Comparison of ENCODE assay signal across 1 fruit fly cellular context in the genomic region with DNA sequence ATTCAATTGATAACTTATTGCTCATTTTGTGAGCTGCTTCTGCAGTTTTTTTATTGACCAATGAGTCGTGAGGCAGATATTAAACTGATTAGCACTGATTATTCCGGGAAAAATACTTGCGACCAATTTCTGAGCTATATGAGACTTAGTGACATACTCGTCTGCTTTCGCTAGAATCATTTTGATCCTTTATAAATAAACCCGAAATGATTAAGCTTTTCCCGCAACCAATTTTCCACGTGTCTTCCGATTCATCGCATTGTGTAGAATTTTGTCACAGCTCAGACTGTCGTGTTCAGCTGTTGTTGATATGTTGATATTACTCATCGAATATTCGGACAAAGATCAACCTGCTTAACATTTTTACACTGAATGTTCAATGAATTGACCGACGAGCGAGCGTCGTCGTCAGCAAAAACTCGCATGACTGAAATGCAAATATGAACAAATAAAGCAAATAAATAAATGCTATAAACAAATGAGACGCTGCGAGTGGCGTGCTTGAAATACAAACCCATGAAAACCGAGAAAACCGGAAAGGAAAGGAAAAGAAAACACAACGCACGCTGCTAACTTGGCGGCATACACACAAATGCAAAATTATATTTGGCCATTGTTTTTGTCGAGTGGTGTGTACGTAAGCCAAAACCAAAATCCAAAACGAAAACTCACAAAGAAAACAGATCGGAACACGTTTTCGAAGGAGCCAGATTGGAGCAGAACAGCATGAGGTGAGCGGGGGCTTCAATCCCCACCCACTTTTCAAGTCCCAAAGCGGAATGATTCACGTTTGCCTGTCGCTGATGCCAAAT.
TF ChIP-seq lines count a peak whose summit lies in the region.

No protein-coding gene starts in this region.

TF ChIP-seq in whole organism, embryonic, 481 proteins besides CTCF, POLR2A, EP300 and RAD21 (continued from another document):
- no peak for TF ChIP-seq gcm2 (GFP tag; optimal IDR thresholded peaks at IDR 0.05; lab: Kevin White, UChicago)
- no peak for TF ChIP-seq her (GFP tag; optimal IDR thresholded peaks at IDR 0.05; lab: Kevin White, UChicago)
- peak; percentile 1 for TF ChIP-seq CG15696 (tag; optimal IDR thresholded peaks at IDR 0.05; lab: Kevin White, UChicago)
- no peak for TF ChIP-seq vnd (GFP tag; IDR thresholded peaks at IDR 0.05; lab: Robert Waterston, UW; ENCODE audit: partially characterized antibody)
- no peak for TF ChIP-seq CG13624 (GFP tag; optimal IDR thresholded peaks at IDR 0.05; lab: Kevin White, UChicago)
- peak; percentile 44 for TF ChIP-seq PHDP (tag; optimal IDR thresholded peaks at IDR 0.05; lab: Kevin White, UChicago)
- no peak for TF ChIP-seq CG17912 (GFP tag; optimal IDR thresholded peaks at IDR 0.05; lab: Kevin White, UChicago)
- TF ChIP-seq sens (GFP tag; lab: Kevin White, UChicago), result peak; percentile 73
- peak; percentile 79 for TF ChIP-seq sd (tag; optimal IDR thresholded peaks at IDR 0.05; lab: Kevin White, UChicago)
- no peak for TF ChIP-seq CoRest (tag; optimal IDR thresholded peaks at IDR 0.05; lab: Kevin White, UChicago)
- no peak for TF ChIP-seq slbo (GFP tag; IDR thresholded peaks at IDR 0.05; lab: Robert Waterston, UW)
- TF ChIP-seq Atf6 (GFP tag; IDR thresholded peaks at IDR 0.05; lab: Robert Waterston, UW), result 0 out of 2 replicates have a peak, but pooled peaks have one; percentile 11
- TF ChIP-seq zf30C (GFP tag; optimal IDR thresholded peaks at IDR 0.05; lab: Kevin White, UChicago), result no peak
- no peak for TF ChIP-seq MTF-1 (GFP tag; optimal IDR thresholded peaks at IDR 0.05; lab: Kevin White, UChicago; ENCODE audit: borderline replicate concordance)
- no peak for TF ChIP-seq otp (GFP tag; IDR thresholded peaks at IDR 0.05; lab: Robert Waterston, UW)
- TF ChIP-seq CG11247 (GFP tag; IDR thresholded peaks at IDR 0.05; lab: Robert Waterston, UW), result no peak
- no peak for TF ChIP-seq CG1603 (tag; optimal IDR thresholded peaks at IDR 0.05; lab: Kevin White, UChicago)
- no peak for TF ChIP-seq Doc2 (GFP tag; IDR thresholded peaks at IDR 0.05; lab: Robert Waterston, UW)
- no peak for TF ChIP-seq pros (GFP tag; optimal IDR thresholded peaks at IDR 0.05; lab: Kevin White, UChicago)
- TF ChIP-seq Scr (GFP tag; IDR thresholded peaks at IDR 0.05; lab: Robert Waterston, UW; ENCODE audit: partially characterized antibody), result no peak
- TF ChIP-seq cato (GFP tag; optimal IDR thresholded peaks at IDR 0.05; lab: Kevin White, UChicago; ENCODE audit: borderline replicate concordance), result no peak
- TF ChIP-seq zen (tag; optimal IDR thresholded peaks at IDR 0.05; lab: Kevin White, UChicago), result no peak
- no peak for TF ChIP-seq dm (GFP tag; optimal IDR thresholded peaks at IDR 0.05; lab: Kevin White, UChicago)
- TF ChIP-seq CG9215 (GFP tag; IDR thresholded peaks at IDR 0.05; lab: Robert Waterston, UW), result no peak
- TF ChIP-seq Sox100B (GFP tag; optimal IDR thresholded peaks at IDR 0.05; lab: Kevin White, UChicago), result no peak
- no peak for TF ChIP-seq H15 (GFP tag; IDR thresholded peaks at IDR 0.05; lab: Robert Waterston, UW)
- peak; percentile 3 for TF ChIP-seq CG2202 (tag; optimal IDR thresholded peaks at IDR 0.05; lab: Kevin White, UChicago)
- TF ChIP-seq Bteb2 (GFP tag; optimal IDR thresholded peaks at IDR 0.05; lab: Kevin White, UChicago), result no peak
- no peak for TF ChIP-seq CG8281 (tag; optimal IDR thresholded peaks at IDR 0.05; lab: Kevin White, UChicago)
- TF ChIP-seq Dad (GFP tag; optimal IDR thresholded peaks at IDR 0.05; lab: Kevin White, UChicago), result no peak
- no peak for TF ChIP-seq slou (GFP tag; optimal IDR thresholded peaks at IDR 0.05; lab: Kevin White, UChicago)
- TF ChIP-seq gem (tag; optimal IDR thresholded peaks at IDR 0.05; lab: Kevin White, UChicago), result peak; percentile 3
- no peak for TF ChIP-seq Hsf (GFP tag; optimal IDR thresholded peaks at IDR 0.05; lab: Kevin White, UChicago)
- no peak for TF ChIP-seq Jarid2 (GFP tag; optimal IDR thresholded peaks at IDR 0.05; lab: Kevin White, UChicago)
- no peak for TF ChIP-seq CG3726 (GFP tag; IDR thresholded peaks at IDR 0.05; lab: Robert Waterston, UW)
- TF ChIP-seq Poxn (GFP tag; IDR thresholded peaks at IDR 0.05; lab: Robert Waterston, UW), result no peak
- no peak for TF ChIP-seq CG8290 (GFP tag; optimal IDR thresholded peaks at IDR 0.05; lab: Kevin White, UChicago)
- peak in 1 of 2 experiments; percentile 2 for TF ChIP-seq CG8290 (tag; optimal IDR thresholded peaks at IDR 0.05; lab: Kevin White, UChicago)
- TF ChIP-seq MESR4 (GFP tag; optimal IDR thresholded peaks at IDR 0.05; lab: Kevin White, UChicago), result no peak
- no peak for TF ChIP-seq Atf3 (GFP tag; optimal IDR thresholded peaks at IDR 0.05; lab: Kevin White, UChicago)
- TF ChIP-seq caup (GFP tag; optimal IDR thresholded peaks at IDR 0.05; lab: Kevin White, UChicago; ENCODE audit: severe bottlenecking), result no peak
- TF ChIP-seq kni (GFP tag; optimal IDR thresholded peaks at IDR 0.05; lab: Kevin White, UChicago), result peak; percentile 20
- TF ChIP-seq cg (GFP tag; optimal IDR thresholded peaks at IDR 0.05; lab: Kevin White, UChicago), result no peak
- TF ChIP-seq Dip2 (GFP tag; IDR thresholded peaks at IDR 0.05; lab: Robert Waterston, UW), result no peak
- peak; percentile 17 for TF ChIP-seq CG3407 (GFP tag; optimal IDR thresholded peaks at IDR 0.05; lab: Kevin White, UChicago)
- TF ChIP-seq CG3995 (GFP tag; optimal IDR thresholded peaks at IDR 0.05; lab: Kevin White, UChicago), result no peak
- peak; percentile 22 for TF ChIP-seq CG2875 (GFP tag; optimal IDR thresholded peaks at IDR 0.05; lab: Kevin White, UChicago)
- no peak for TF ChIP-seq CG7745 (tag; optimal IDR thresholded peaks at IDR 0.05; lab: Kevin White, UChicago)
- TF ChIP-seq H2.0 (GFP tag; IDR thresholded peaks at IDR 0.05; lab: Robert Waterston, UW), result no peak
- no peak for TF ChIP-seq gt (GFP tag; IDR thresholded peaks at IDR 0.05; lab: Robert Waterston, UW)
- TF ChIP-seq ab (GFP tag; optimal IDR thresholded peaks at IDR 0.05; lab: Kevin White, UChicago), result no peak
- peak; percentile 20 for TF ChIP-seq CG15514 (GFP tag; optimal IDR thresholded peaks at IDR 0.05; lab: Kevin White, UChicago)
- no peak for TF ChIP-seq kah (GFP tag; optimal IDR thresholded peaks at IDR 0.05; lab: Kevin White, UChicago)
- TF ChIP-seq lov (optimal IDR thresholded peaks at IDR 0.05; lab: Kevin White, UChicago), result no peak
- no peak for TF ChIP-seq lov (GFP tag; IDR thresholded peaks at IDR 0.05; lab: Robert Waterston, UW)
- TF ChIP-seq CG6683 (GFP tag; optimal IDR thresholded peaks at IDR 0.05; lab: Kevin White, UChicago), result no peak
- no peak for TF ChIP-seq CG30020 (tag; optimal IDR thresholded peaks at IDR 0.05; lab: Kevin White, UChicago)
- no peak for TF ChIP-seq CG4424 (GFP tag; optimal IDR thresholded peaks at IDR 0.05; lab: Kevin White, UChicago)
- TF ChIP-seq CG11093 (GFP tag; IDR thresholded peaks at IDR 0.05; lab: Robert Waterston, UW), result no peak
- TF ChIP-seq Hr3 (GFP tag; optimal IDR thresholded peaks at IDR 0.05; lab: Kevin White, UChicago), result no peak
- TF ChIP-seq pum (GFP tag; optimal IDR thresholded peaks at IDR 0.05; lab: Kevin White, UChicago), result no peak
- TF ChIP-seq pb (GFP tag; optimal IDR thresholded peaks at IDR 0.05; lab: Kevin White, UChicago), result no peak
- TF ChIP-seq salm (tag; optimal IDR thresholded peaks at IDR 0.05; lab: Kevin White, UChicago), result peak; percentile 52
- no peak for TF ChIP-seq CG6765 (GFP tag; optimal IDR thresholded peaks at IDR 0.05; lab: Kevin White, UChicago)
- no peak for TF ChIP-seq CG10321 (GFP tag; IDR thresholded peaks at IDR 0.05; lab: Robert Waterston, UW)
- no peak for TF ChIP-seq ham (GFP tag; IDR thresholded peaks at IDR 0.05; lab: Robert Waterston, UW)
- TF ChIP-seq CG31441 (GFP tag; IDR thresholded peaks at IDR 0.05; lab: Robert Waterston, UW), result no peak
- TF ChIP-seq eve (GFP tag; optimal IDR thresholded peaks at IDR 0.05; lab: Kevin White, UChicago), result peak in 1 of 2 experiments; percentile 64
- TF ChIP-seq Mad (GFP tag; optimal IDR thresholded peaks at IDR 0.05; lab: Kevin White, UChicago), result no peak
- no peak for TF ChIP-seq CG12942 (GFP tag; optimal IDR thresholded peaks at IDR 0.05; lab: Kevin White, UChicago)
- TF ChIP-seq CG34422 (GFP tag; IDR thresholded peaks at IDR 0.05; lab: Robert Waterston, UW), result no peak
- no peak for TF ChIP-seq dimm (GFP tag; IDR thresholded peaks at IDR 0.05; lab: Robert Waterston, UW)
- no peak for TF ChIP-seq CG7928 (GFP tag; optimal IDR thresholded peaks at IDR 0.05; lab: Kevin White, UChicago)
- no peak for TF ChIP-seq fru (optimal IDR thresholded peaks at IDR 0.05; lab: Kevin White, UChicago)
- TF ChIP-seq NfI (GFP tag; optimal IDR thresholded peaks at IDR 0.05; lab: Kevin White, UChicago), result no peak
- TF ChIP-seq Ssrp (tag; optimal IDR thresholded peaks at IDR 0.05; lab: Kevin White, UChicago), result no peak
- no peak for TF ChIP-seq CG15479 (GFP tag; optimal IDR thresholded peaks at IDR 0.05; lab: Kevin White, UChicago)
- no peak for TF ChIP-seq D19A (tag; optimal IDR thresholded peaks at IDR 0.05; lab: Kevin White, UChicago)
- TF ChIP-seq ac (GFP tag; optimal IDR thresholded peaks at IDR 0.05; lab: Kevin White, UChicago), result no peak
- TF ChIP-seq CG14441 (GFP tag; IDR thresholded peaks at IDR 0.05; lab: Robert Waterston, UW), result no peak
- no peak for TF ChIP-seq HLH54F (GFP tag; optimal IDR thresholded peaks at IDR 0.05; lab: Kevin White, UChicago)
- TF ChIP-seq Max (GFP tag; optimal IDR thresholded peaks at IDR 0.05; lab: Kevin White, UChicago), result no peak
- no peak for TF ChIP-seq Myb (GFP tag; optimal IDR thresholded peaks at IDR 0.05; lab: Kevin White, UChicago)
- no peak for TF ChIP-seq Pdp1 (GFP tag; optimal IDR thresholded peaks at IDR 0.05; lab: Kevin White, UChicago)
- TF ChIP-seq lola (GFP tag; optimal IDR thresholded peaks at IDR 0.05; lab: Kevin White, UChicago), result no peak
- no peak for TF ChIP-seq CG32767 (GFP tag; IDR thresholded peaks at IDR 0.05; lab: Robert Waterston, UW)
- no peak for TF ChIP-seq Tbp (GFP tag; optimal IDR thresholded peaks at IDR 0.05; lab: Kevin White, UChicago)
- no peak for TF ChIP-seq prd (optimal IDR thresholded peaks at IDR 0.05; lab: Kevin White, UChicago)
- no peak for TF ChIP-seq prd (GFP tag; IDR thresholded peaks at IDR 0.05; lab: Robert Waterston, UW)
